Worm (Caenorhabditis elegans) whole organism, midembryonic: Measurements from ENCODE around the gene sdz-21.

Experiments used
- T22C8.4 ChIP-seq: fragments of 200-800 bp; sonication (Bioruptor generic); IDR thresholded peaks from 2 replicates; pipeline ENCODE4 v1.3.6; 2022; ENCODE audit warnings: missing genetic modification characterization, missing compliant biosample characterization
- cog-1 ChIP-seq: sonication (generic microtip); optimal IDR thresholded peaks from 2 replicates; lab custom pipeline; 2016; ENCODE audit warnings: missing genetic modification characterization, missing compliant biosample characterization
- flt-1 ChIP-seq: fragments of 200-800 bp; sonication (Bioruptor generic); IDR thresholded peaks from 2 replicates; pipeline ENCODE4 v1.3.6; 2022; ENCODE audit warnings: missing genetic modification characterization, missing compliant biosample characterization
- klf-2 ChIP-seq: fragments of 200-800 bp; sonication (Bioruptor generic); conservative IDR thresholded peaks from 2 replicates; pipeline ENCODE4 v1.3.6; 2022; ENCODE audit warnings: missing genetic modification reagents, missing genetic modification characterization, missing compliant biosample characterization
- med-1 ChIP-seq: sonication (generic microtip); optimal IDR thresholded peaks from 2 replicates; lab custom pipeline; 2017; ENCODE audit warnings: missing genetic modification characterization, mild to moderate bottlenecking, missing compliant biosample characterization, antibody characterized with exemption, missing genetic modification reagents; ENCODE audit not compliant: insufficient read depth
- ref-1 ChIP-seq: fragments of 200-800 bp; sonication (Bioruptor generic); conservative IDR thresholded peaks from 2 replicates; pipeline ENCODE4 v1.3.6; 2022; ENCODE audit warnings: missing genetic modification reagents, missing genetic modification characterization, missing compliant biosample characterization
- tab-1 ChIP-seq: fragments of 200-800 bp; sonication (Bioruptor generic); IDR thresholded peaks from 2 replicates; pipeline ENCODE4 v1.3.6; 2022; ENCODE audit warnings: missing genetic modification characterization, missing compliant biosample characterization
- ztf-23 ChIP-seq: fragments of 200-800 bp; sonication (Bioruptor generic); IDR thresholded peaks from 2 replicates; pipeline ENCODE4 v1.3.6; 2022; ENCODE audit warnings: missing genetic modification reagents, missing genetic modification characterization, missing compliant biosample characterization
- ztf-29 ChIP-seq: fragments of 200-800 bp; sonication (Bioruptor generic); IDR thresholded peaks from 2 replicates; pipeline ENCODE4 v1.3.6; 2022; ENCODE audit warnings: missing genetic modification reagents, missing genetic modification characterization, missing compliant biosample characterization

The sdz-21 gene

ce11 chrIII:5663933-5664332 lies 7.1 kb upstream of the sdz-21 start, which contains the start of gene par-3:
par-3 (plus strand) TSS chrIII:5664233.
- no peak for TF ChIP-seq cog-1 (tag; lab: Kevin White, UChicago)

ce11 chrIII:5663521-5663920 lies 6.7 kb upstream of the sdz-21 start:
- TF ChIP-seq med-1 (GFP tag; lab: Kevin White, UChicago) (no peak), ztf-23 (GFP tag; lab: Robert Waterston, UW) (no peak)

- TF ChIP-seq T22C8.4 (GFP tag; lab: Robert Waterston, UW), result no peak
- TF ChIP-seq tab-1, result no peak
- TF ChIP-seq cog-1 (tag; lab: Kevin White, UChicago), result no peak
- TF ChIP-seq ztf-29, result no peak
- TF ChIP-seq med-1 (GFP tag; lab: Kevin White, UChicago), result no peak
- TF ChIP-seq ztf-23 (GFP tag; lab: Robert Waterston, UW), result no peak
- no peak for TF ChIP-seq flt-1 (GFP tag; lab: Robert Waterston, UW)
- TF ChIP-seq ref-1, result no peak
- TF ChIP-seq klf-2 (GFP tag; lab: Robert Waterston, UW), result no peak
These were observed 4.1 kb upstream of the sdz-21 start, which contains the start of gene F54E7.6 for ce11 chrIII:5660976-5661375. F54E7.6 (minus strand) TSS chrIII:5661085.

ce11 chrIII:5653692-5654105 lies 3.1 kb downstream of the sdz-21 start:
- TF ChIP-seq med-1 (GFP tag; lab: Kevin White, UChicago) (no peak), klf-2 (GFP tag; lab: Robert Waterston, UW) (no peak), ztf-23 (GFP tag; lab: Robert Waterston, UW) (0 out of 2 replicates have a peak, but pooled peaks have one; percentile 13), ztf-29 (no peak), T22C8.4 (GFP tag; lab: Robert Waterston, UW) (no peak), ref-1 (no peak)

- no peak for TF ChIP-seq T22C8.4 (GFP tag; lab: Robert Waterston, UW)
- no peak for TF ChIP-seq ztf-29
- no peak for TF ChIP-seq flt-1 (GFP tag; lab: Robert Waterston, UW)
- TF ChIP-seq cog-1 (tag; lab: Kevin White, UChicago), result no peak
- no peak for TF ChIP-seq med-1 (GFP tag; lab: Kevin White, UChicago)
- no peak for TF ChIP-seq klf-2 (GFP tag; lab: Robert Waterston, UW)
- TF ChIP-seq ztf-23 (GFP tag; lab: Robert Waterston, UW), result no peak
- TF ChIP-seq ref-1, result no peak
- TF ChIP-seq tab-1, result no peak
These were observed 14.1 kb downstream of the sdz-21 start for ce11 chrIII:5642692-5643091.

ce11 chrIII:5639893-5640292 lies 16.9 kb downstream of the sdz-21 start:
- no peak for TF ChIP-seq klf-2 (GFP tag; lab: Robert Waterston, UW)
- no peak for TF ChIP-seq ztf-23 (GFP tag; lab: Robert Waterston, UW)
- TF ChIP-seq tab-1, result no peak
- TF ChIP-seq cog-1 (tag; lab: Kevin White, UChicago), result no peak
- TF ChIP-seq ztf-29, result no peak
- no peak for TF ChIP-seq T22C8.4 (GFP tag; lab: Robert Waterston, UW)
- no peak for TF ChIP-seq flt-1 (GFP tag; lab: Robert Waterston, UW)

ce11 chrIII:5637297-5637876 lies 19.5 kb downstream of the sdz-21 start:
- TF ChIP-seq tab-1 (peak; percentile 75; the same call in 1 of the 2 replicates), flt-1 (GFP tag; lab: Robert Waterston, UW) (peak; percentile 82), ztf-23 (GFP tag; lab: Robert Waterston, UW) (peak; percentile 55; the same call in 1 of the 2 replicates), T22C8.4 (GFP tag; lab: Robert Waterston, UW) (0 out of 2 replicates have a peak, but pooled peaks have one; percentile 14), klf-2 (GFP tag; lab: Robert Waterston, UW) (peak; percentile 48; the same call in 1 of the 2 replicates)

- TF ChIP-seq klf-2 (GFP tag; lab: Robert Waterston, UW) (no peak), flt-1 (GFP tag; lab: Robert Waterston, UW) (no peak), med-1 (GFP tag; lab: Kevin White, UChicago) (no peak), cog-1 (tag; lab: Kevin White, UChicago) (no peak), tab-1 (no peak), ztf-29 (no peak), T22C8.4 (GFP tag; lab: Robert Waterston, UW) (no peak), ztf-23 (GFP tag; lab: Robert Waterston, UW) (no peak), ref-1 (no peak)
These were observed 21.7 kb downstream of the sdz-21 start, which contains the start of gene ckk-1 for ce11 chrIII:5635179-5635578. ckk-1 (plus strand) TSS chrIII:5635479.

ce11 chrIII:5634509-5634908 lies 22.3 kb downstream of the sdz-21 start:
- TF ChIP-seq cog-1 (tag; lab: Kevin White, UChicago) (no peak), T22C8.4 (GFP tag; lab: Robert Waterston, UW) (no peak), ztf-29 (no peak), flt-1 (GFP tag; lab: Robert Waterston, UW) (no peak), klf-2 (GFP tag; lab: Robert Waterston, UW) (no peak), med-1 (GFP tag; lab: Kevin White, UChicago) (no peak), ztf-23 (GFP tag; lab: Robert Waterston, UW) (no peak), tab-1 (no peak), ref-1 (no peak)

ce11 chrIII:5632426-5632976 lies 24.3 kb downstream of the sdz-21 start:
- TF ChIP-seq ztf-29 (no peak), flt-1 (GFP tag; lab: Robert Waterston, UW) (no peak), ref-1 (no peak), klf-2 (GFP tag; lab: Robert Waterston, UW) (no peak), tab-1 (no peak), med-1 (GFP tag; lab: Kevin White, UChicago) (no peak), ztf-23 (GFP tag; lab: Robert Waterston, UW) (no peak), cog-1 (tag; lab: Kevin White, UChicago) (no peak), T22C8.4 (GFP tag; lab: Robert Waterston, UW) (no peak)
